Worm (Caenorhabditis elegans): ENCODE results near the gene Y8A9A.2.

The Y8A9A.2 gene

DNA sequence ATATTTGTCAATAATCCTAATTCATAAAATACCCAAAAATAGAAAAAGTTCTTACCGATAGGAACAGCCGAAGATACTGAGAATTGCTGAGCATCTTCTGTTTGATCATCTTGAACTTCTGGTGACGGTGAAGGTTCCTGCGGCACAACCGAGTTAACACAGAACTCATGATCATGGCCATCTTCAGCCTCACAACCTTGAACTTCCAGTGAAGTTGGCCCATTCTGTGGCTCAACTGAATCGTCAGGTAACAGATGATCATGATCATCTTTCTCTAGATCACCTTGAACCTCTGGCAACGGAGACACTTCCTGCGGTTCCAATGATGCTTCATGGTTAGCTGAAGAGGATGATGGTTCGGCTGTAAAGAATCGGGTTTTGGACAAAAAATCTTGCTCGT is 23.8 kb upstream of the Y8A9A.2 start:
- TF ChIP-seq rpc-1 (optimal IDR thresholded peaks at IDR 0.05) (no peak), rpc-1 (tag; optimal IDR thresholded peaks at IDR 0.05) (no peak), mcd-1 (GFP tag; IDR thresholded peaks at IDR 0.05) (no peak), nfya-2 (GFP tag; IDR thresholded peaks at IDR 0.05) (no peak), tbx-9 (tag; optimal IDR thresholded peaks at IDR 0.05; ENCODE audit: borderline replicate concordance) (no peak), lin-40 (tag; optimal IDR thresholded peaks at IDR 0.05) (no peak), attf-3 (GFP tag; conservative IDR thresholded peaks at IDR 0.05) (no peak), egl-44 (GFP tag; IDR thresholded peaks at IDR 0.05) (no peak), tbp1 (GFP tag; optimal IDR thresholded peaks at IDR 0.05) (no peak), ceh-40 (GFP tag; IDR thresholded peaks at IDR 0.05) (no peak), egrh-3 (GFP tag; IDR thresholded peaks at IDR 0.05) (no peak), attf-5 (GFP tag; optimal IDR thresholded peaks at IDR 0.05) (no peak), unc-130 (GFP tag; optimal IDR thresholded peaks at IDR 0.05) (no peak), rcor-1 (GFP tag; IDR thresholded peaks at IDR 0.05) (no peak), mxl-1 (tag; optimal IDR thresholded peaks at IDR 0.05) (no peak), zfh-2 (GFP tag; conservative IDR thresholded peaks at IDR 0.05) (no peak), F39B2.1 (GFP tag; IDR thresholded peaks at IDR 0.05) (no peak), Y67H2A.10 (GFP tag; conservative IDR thresholded peaks at IDR 0.05) (no peak), cebp-1 (GFP tag; IDR thresholded peaks at IDR 0.05) (no peak), cebp-1 (tag; optimal IDR thresholded peaks at IDR 0.05) (no peak), nhr-90 (tag; optimal IDR thresholded peaks at IDR 0.05) (no peak)

DNA sequence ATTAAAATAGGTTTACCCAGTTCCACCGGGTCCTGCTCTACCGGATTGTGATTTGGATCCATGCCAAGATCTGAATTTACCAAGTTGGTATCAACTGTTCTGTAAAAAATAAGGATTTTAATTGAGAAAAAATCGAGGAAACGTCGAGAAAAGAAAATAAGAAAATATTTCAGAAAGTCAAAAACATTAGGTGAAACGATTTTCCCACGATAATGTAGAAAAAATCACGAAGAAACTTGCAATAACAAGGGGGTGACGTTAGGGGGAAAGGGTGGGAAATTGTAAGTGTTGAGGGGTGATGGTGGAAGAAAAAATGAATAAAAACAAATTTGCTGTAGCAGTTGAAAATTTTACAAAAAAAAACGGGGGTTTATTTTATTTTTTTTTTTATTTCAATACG is 22.3 kb upstream of the Y8A9A.2 start, which contains the start of gene T24E12.10:
T24E12.10 (minus strand) TSS at position 101 of the 400 bp plus-strand sequence.
- no peak for TF ChIP-seq aptf-2 (GFP tag; conservative IDR thresholded peaks at IDR 0.05)
- no peak for TF ChIP-seq hmg-1.2 (GFP tag; IDR thresholded peaks at IDR 0.05)
- no peak for TF ChIP-seq snpc-3.4 (tag; optimal IDR thresholded peaks at IDR 0.05)
- TF ChIP-seq ceh-27 (GFP tag; optimal IDR thresholded peaks at IDR 0.05), result no peak
- TF ChIP-seq dpl-1 (GFP tag; optimal IDR thresholded peaks at IDR 0.05), result no peak
- no peak for TF ChIP-seq nfyb-1 (GFP tag; IDR thresholded peaks at IDR 0.05)
- TF ChIP-seq ztf-28 (GFP tag; IDR thresholded peaks at IDR 0.05), result no peak
- no peak for TF ChIP-seq ceh-100 (GFP tag; IDR thresholded peaks at IDR 0.05)
- no peak for TF ChIP-seq lsl-1 (GFP tag; optimal IDR thresholded peaks at IDR 0.05)
- TF ChIP-seq bed-1 (GFP tag; IDR thresholded peaks at IDR 0.05), result no peak
- no peak for TF ChIP-seq rpc-1 (optimal IDR thresholded peaks at IDR 0.05)
- no peak for TF ChIP-seq rpc-1 (tag; optimal IDR thresholded peaks at IDR 0.05)
- no peak for TF ChIP-seq F57A8.1 (GFP tag; optimal IDR thresholded peaks at IDR 0.05)
- TF ChIP-seq nhr-120 (GFP tag; IDR thresholded peaks at IDR 0.05), result no peak
- TF ChIP-seq nfya-1 (tag; optimal IDR thresholded peaks at IDR 0.05; ENCODE audit: borderline replicate concordance, insufficient read depth), result no peak
- TF ChIP-seq hsf-1 (GFP tag; IDR thresholded peaks at IDR 0.05), result no peak
- no peak for TF ChIP-seq Y79H2A.3 (GFP tag; conservative IDR thresholded peaks at IDR 0.05)
- TF ChIP-seq ceh-40 (GFP tag; IDR thresholded peaks at IDR 0.05), result no peak
- TF ChIP-seq B0035.1 (tag; optimal IDR thresholded peaks at IDR 0.05), result no peak
- TF ChIP-seq mel-28 (tag; optimal IDR thresholded peaks at IDR 0.05; ENCODE audit: borderline replicate concordance), result no peak

DNA sequence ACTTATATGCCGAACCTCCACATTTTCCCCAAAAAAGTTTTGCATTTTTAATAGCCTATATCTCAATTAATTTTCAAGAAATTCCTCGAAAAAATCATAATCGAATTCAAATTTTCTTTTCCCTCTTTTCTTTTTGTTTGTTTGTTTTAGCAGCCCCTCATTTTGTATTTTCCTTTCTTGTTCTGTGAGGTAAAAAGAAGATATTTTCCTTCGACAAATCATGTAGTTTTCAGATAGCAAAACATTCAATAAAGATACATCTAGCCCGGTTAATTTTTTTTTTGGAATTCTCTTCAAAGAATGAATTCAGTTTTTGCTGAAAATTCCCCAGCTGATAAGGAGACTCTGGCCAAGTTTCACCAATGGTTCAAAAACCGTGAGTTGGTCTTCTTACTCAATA is 19.7 kb upstream of the Y8A9A.2 start, which contains the start of gene T24E12.3:
T24E12.3 (plus strand) TSS at position 301 of the 400 bp plus-strand sequence.
- TF ChIP-seq lir-1 (GFP tag; conservative IDR thresholded peaks at IDR 0.05), result no peak
- no peak for TF ChIP-seq zfh-2 (GFP tag; conservative IDR thresholded peaks at IDR 0.05)
- TF ChIP-seq Y53F4B.3 (GFP tag; IDR thresholded peaks at IDR 0.05), result no peak
- no peak for TF ChIP-seq D2030.7 (GFP tag; IDR thresholded peaks at IDR 0.05)
- TF ChIP-seq atf-7 (tag; optimal IDR thresholded peaks at IDR 0.05), result no peak
- no peak for TF ChIP-seq hrde-1 (tag; optimal IDR thresholded peaks at IDR 0.05; ENCODE audit: borderline replicate concordance)
- TF ChIP-seq dpff-1 (tag; optimal IDR thresholded peaks at IDR 0.05), result no peak
- no peak for TF ChIP-seq C06A6.2 (GFP tag; conservative IDR thresholded peaks at IDR 0.05)
- TF ChIP-seq ceh-27 (GFP tag; optimal IDR thresholded peaks at IDR 0.05), result no peak
- TF ChIP-seq pha-4 (tag; optimal IDR thresholded peaks at IDR 0.05), result no peak
- no peak for TF ChIP-seq T26A5.8 (tag; optimal IDR thresholded peaks at IDR 0.05)
- no peak for TF ChIP-seq unc-130 (GFP tag; optimal IDR thresholded peaks at IDR 0.05)
